Worm (Caenorhabditis elegans): ENCODE data around the gene Y39G8C.2.

The Y39G8C.2 gene

DNA sequence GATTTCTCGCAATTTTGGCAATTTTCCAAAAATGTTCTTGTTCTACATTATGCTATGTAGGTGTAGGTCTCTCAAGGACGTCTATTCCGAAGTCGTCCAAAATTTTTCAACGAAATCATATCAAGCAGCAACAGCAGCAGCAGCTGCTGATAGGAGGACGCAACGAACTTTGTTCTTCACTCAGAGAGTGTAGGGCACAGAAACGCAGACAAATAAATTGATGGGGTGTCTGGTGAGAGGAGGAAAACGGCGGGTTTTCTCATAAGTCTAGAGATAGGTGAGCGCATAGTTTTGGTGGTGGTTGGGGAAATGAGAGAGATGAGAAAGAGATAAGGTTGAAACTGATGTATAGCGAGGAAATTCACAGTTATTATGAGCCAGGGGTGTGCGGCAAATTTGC is 48.3 kb downstream of the Y39G8C.2 start (continued):
- TF ChIP-seq ztf-22 (GFP tag; optimal IDR thresholded peaks at IDR 0.05) (no peak), aptf-3 (GFP tag; IDR thresholded peaks at IDR 0.05) (no peak), ztf-3 (GFP tag; optimal IDR thresholded peaks at IDR 0.05) (no peak), lin-26 (GFP tag; IDR thresholded peaks at IDR 0.05) (no peak), F37B4.10 (GFP tag; IDR thresholded peaks at IDR 0.05) (no peak), madf-10 (tag; optimal IDR thresholded peaks at IDR 0.05) (no peak), unc-130 (GFP tag; optimal IDR thresholded peaks at IDR 0.05) (no peak), unc-62 (GFP tag; optimal IDR thresholded peaks at IDR 0.05) (no peak), rec-8 (tag; optimal IDR thresholded peaks at IDR 0.05) (no peak), bed-2 (GFP tag; IDR thresholded peaks at IDR 0.05) (no peak), cebp-2 (GFP tag; IDR thresholded peaks at IDR 0.05) (no peak), mcd-1 (GFP tag; IDR thresholded peaks at IDR 0.05) (peak; percentile 27; the same call in 1 of the 2 replicates), F55B11.4 (tag; optimal IDR thresholded peaks at IDR 0.05; ENCODE audit: borderline replicate concordance, insufficient read depth) (no peak)

DNA sequence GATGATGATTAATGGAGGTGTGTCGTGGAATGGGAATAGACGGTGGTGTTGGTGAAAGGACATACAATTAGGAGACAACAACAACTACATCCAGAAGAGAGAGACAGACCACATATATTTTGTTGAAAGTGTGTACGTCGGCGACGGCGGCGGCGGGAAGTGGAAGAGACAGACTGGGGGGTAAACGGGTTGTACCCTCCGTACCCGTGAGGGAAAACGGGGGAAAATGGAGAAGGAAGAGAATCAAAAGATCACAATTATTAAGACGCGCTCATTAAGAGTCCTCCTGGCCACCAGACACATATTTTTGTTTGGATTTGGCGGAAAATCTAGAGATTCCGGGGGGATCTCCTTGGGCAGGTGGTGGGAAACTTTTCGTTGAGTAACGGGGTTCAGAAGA is 50.9 kb downstream of the Y39G8C.2 start:
- TF ChIP-seq zfh-2 (GFP tag; conservative IDR thresholded peaks at IDR 0.05): 0 out of 2 replicates have a peak, but pooled peaks have one; percentile 40
- no peak for TF ChIP-seq D2030.7 (GFP tag; IDR thresholded peaks at IDR 0.05)

DNA sequence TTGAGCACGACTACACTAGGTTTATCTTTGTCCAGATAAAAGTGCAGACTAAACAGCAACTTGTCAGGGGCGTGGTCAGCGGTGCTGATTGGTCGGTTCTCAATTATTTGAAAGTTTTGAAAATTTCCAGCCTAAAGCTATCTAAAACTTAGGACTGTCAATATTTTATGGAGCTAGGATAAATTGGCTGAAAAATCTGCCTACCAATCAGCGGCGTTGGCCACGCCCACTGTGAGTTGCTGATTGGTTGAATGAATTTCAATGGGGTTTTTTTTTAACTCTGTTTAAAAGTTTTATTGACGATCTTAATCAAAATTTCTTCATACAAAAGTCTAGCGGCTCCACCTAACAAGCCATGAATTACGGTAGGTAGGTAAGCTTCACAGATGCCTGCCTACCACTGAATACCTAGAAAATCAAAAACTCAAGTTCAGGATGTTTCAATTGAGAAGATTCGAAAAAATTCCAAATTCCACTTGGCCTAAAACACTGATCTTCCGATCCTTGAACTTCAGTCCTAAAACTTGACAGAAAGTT is 51.4 kb downstream of the Y39G8C.2 start:
- TF ChIP-seq nfya-1 (tag; optimal IDR thresholded peaks at IDR 0.05; ENCODE audit: borderline replicate concordance, insufficient read depth) (no peak), sea-2 (GFP tag; IDR thresholded peaks at IDR 0.05) (no peak), ztf-6 (GFP tag; IDR thresholded peaks at IDR 0.05) (no peak), ztf-3 (GFP tag; optimal IDR thresholded peaks at IDR 0.05) (no peak), ztf-22 (GFP tag; optimal IDR thresholded peaks at IDR 0.05) (no peak), ceh-100 (GFP tag; IDR thresholded peaks at IDR 0.05) (no peak), bed-1 (GFP tag; IDR thresholded peaks at IDR 0.05) (no peak), ceh-91 (GFP tag; IDR thresholded peaks at IDR 0.05) (no peak), somi-1 (GFP tag; optimal IDR thresholded peaks at IDR 0.05) (no peak), ZK185.1 (tag; optimal IDR thresholded peaks at IDR 0.05; ENCODE audit: poor library complexity, severe bottlenecking) (no peak), attf-5 (GFP tag; optimal IDR thresholded peaks at IDR 0.05) (no peak), athp-1 (tag; optimal IDR thresholded peaks at IDR 0.05) (no peak), chd-7 (tag; optimal IDR thresholded peaks at IDR 0.05) (no peak), rpc-1 (optimal IDR thresholded peaks at IDR 0.05) (no peak), rpc-1 (tag; optimal IDR thresholded peaks at IDR 0.05) (no peak), hmg-1.2 (GFP tag; IDR thresholded peaks at IDR 0.05) (no peak), sdz-38 (tag; optimal IDR thresholded peaks at IDR 0.05) (no peak)
